Worm (Caenorhabditis elegans) whole organism, L1 larva: ENCODE measurements around the gene rpl-20.

ENCODE experiments used
- C04F5.9 ChIP-seq: sonication (generic microtip); optimal IDR thresholded peaks from 2 replicates; lab custom pipeline; 2016; ENCODE audit warnings: missing genetic modification characterization, missing compliant biosample characterization
- C34B4.2 ChIP-seq: sonication (generic microtip); optimal IDR thresholded peaks from 2 replicates; lab custom pipeline; 2017; ENCODE audit warnings: mild to moderate bottlenecking, missing genetic modification characterization, missing compliant biosample characterization
- F16B12.6 ChIP-seq: fragments of 150-350 bp; optimal IDR thresholded peaks from 2 replicates; lab custom pipeline; 2014; ENCODE audit warnings: missing biosample characterization, missing genetic modification characterization
- aly-2 ChIP-seq: fragments of 150-350 bp; optimal IDR thresholded peaks from 2 replicates; lab custom pipeline; 2014; ENCODE audit warnings: missing biosample characterization, missing genetic modification characterization
- blmp-1 ChIP-seq: fragments of 150-350 bp; optimal IDR thresholded peaks from 2 replicates; lab custom pipeline; 2014; ENCODE audit warnings: missing biosample characterization, missing genetic modification characterization
- ceh-82 ChIP-seq, 3 experiments: fragments of 150-350 bp in 1 of 3; sonication (generic microtip) in 2 of 3; optimal IDR thresholded peaks; 2 replicates each; lab custom pipeline; 2014 to 2017; ENCODE audit warnings: missing biosample characterization in 3 of 3, missing genetic modification characterization in 3 of 3
- ceh-90 ChIP-seq: sonication (generic microtip); optimal IDR thresholded peaks from 2 replicates; lab custom pipeline; 2016; ENCODE audit warnings: missing genetic modification characterization, missing compliant biosample characterization
- dsc-1 ChIP-seq: sonication (generic microtip); optimal IDR thresholded peaks from 2 replicates; lab custom pipeline; 2016; ENCODE audit warnings: mild to moderate bottlenecking, missing genetic modification characterization, missing compliant biosample characterization
- efl-1 ChIP-seq, 4 experiments: fragments of 150-350 bp; optimal IDR thresholded peaks in 3 of 4; peaks in 1 of 4; 1 replicate in 1 of 4; 2 replicates in 3 of 4; lab custom pipeline; 2014; ENCODE audit warnings: missing biosample characterization in 2 of 4, missing genetic modification characterization in 2 of 4, missing genetic modification reagents in 2 of 4
- egl-13 ChIP-seq: sonication (generic microtip); optimal IDR thresholded peaks from 2 replicates; lab custom pipeline; 2016; ENCODE audit warnings: missing genotype, missing genetic modification reagents, missing genetic modification characterization, missing compliant biosample characterization
- egl-27 ChIP-seq, 2 experiments: fragments of 150-350 bp in 1 of 2; sonication (generic microtip); optimal IDR thresholded peaks; 3 replicates each; lab custom pipeline; 2017 to 2018; ENCODE audit warnings: missing biosample characterization in 2 of 2, missing genetic modification characterization in 2 of 2, missing genetic modification reagents in 2 of 2
- elt-3 ChIP-seq, 6 experiments: fragments of 150-350 bp in 1 of 6; sonication (generic microtip); optimal IDR thresholded peaks; 2 replicates each; lab custom pipeline; 2017 to 2018; ENCODE audit warnings: missing biosample characterization in 6 of 6, missing genetic modification characterization in 6 of 6, inconsistent platforms in 1 of 6
- ets-5 ChIP-seq: fragments of 200-800 bp; sonication (Bioruptor generic); IDR thresholded peaks from 2 replicates; pipeline ENCODE4 v1.3.6; 2022; ENCODE audit warnings: missing genetic modification characterization, missing compliant biosample characterization
- fkh-10 ChIP-seq: sonication (generic microtip); optimal IDR thresholded peaks from 2 replicates; lab custom pipeline; 2017; ENCODE audit warnings: missing biosample characterization, missing genetic modification reagents, missing genetic modification characterization
- fkh-8 ChIP-seq: sonication (generic microtip); optimal IDR thresholded peaks from 2 replicates; lab custom pipeline; 2016; ENCODE audit warnings: mild to moderate bottlenecking, missing genetic modification characterization, missing compliant biosample characterization
- fos-1 ChIP-seq: fragments of 150-350 bp; optimal IDR thresholded peaks from 2 replicates; lab custom pipeline; 2014; ENCODE audit warnings: missing biosample characterization, missing genetic modification characterization
- grh-1 ChIP-seq: fragments of 200-800 bp; sonication (Bioruptor generic); IDR thresholded peaks from 2 replicates; pipeline ENCODE4 v1.3.6; 2022; ENCODE audit warnings: missing genetic modification reagents, missing genetic modification characterization, missing compliant biosample characterization
- hpl-2 ChIP-seq: fragments of 150-350 bp; optimal IDR thresholded peaks from 2 replicates; lab custom pipeline; 2014; ENCODE audit warnings: missing biosample characterization, missing genetic modification reagents, missing genetic modification characterization
- irx-1 ChIP-seq: sonication (generic microtip); optimal IDR thresholded peaks from 2 replicates; lab custom pipeline; 2016; ENCODE audit warnings: missing genetic modification characterization, missing compliant biosample characterization
- lin-14 ChIP-seq: fragments of 200-800 bp; sonication (Bioruptor generic); optimal IDR thresholded peaks from 2 replicates; lab custom pipeline; 2018; ENCODE audit warnings: mild to moderate bottlenecking, missing genetic modification characterization, moderate library complexity, missing compliant biosample characterization
- lin-15B ChIP-seq: fragments of 150-350 bp; sonication (generic microtip); optimal IDR thresholded peaks from 3 replicates; lab custom pipeline; 2014; ENCODE audit warnings: missing biosample characterization, missing genetic modification characterization
- lin-35 ChIP-seq, 2 experiments: fragments of 150-350 bp; optimal IDR thresholded peaks; 2 replicates each; lab custom pipeline; 2014; ENCODE audit warnings: missing biosample characterization in 2 of 2, missing genetic modification characterization in 2 of 2, missing genetic modification reagents in 2 of 2
- lir-3 ChIP-seq: sonication (generic microtip); optimal IDR thresholded peaks from 2 replicates; lab custom pipeline; 2016; ENCODE audit warnings: mild to moderate bottlenecking, missing genetic modification characterization, moderate library complexity, missing compliant biosample characterization; ENCODE audit not compliant: poor library complexity
- lsy-2 ChIP-seq, 2 experiments: fragments of 150-350 bp; optimal IDR thresholded peaks; 2 replicates each; lab custom pipeline; 2014; ENCODE audit warnings: missing biosample characterization in 2 of 2, missing genetic modification characterization in 2 of 2
- mdl-1 ChIP-seq, 2 experiments: fragments of 150-350 bp; optimal IDR thresholded peaks; 2 replicates each; lab custom pipeline; 2014 to 2017; ENCODE audit warnings: missing biosample characterization in 2 of 2, missing genetic modification characterization in 2 of 2, inconsistent platforms in 1 of 2
- nhr-11 ChIP-seq: fragments of 150-350 bp; optimal IDR thresholded peaks from 2 replicates; lab custom pipeline; 2014; ENCODE audit warnings: missing biosample characterization, missing genetic modification characterization
- nhr-20 ChIP-seq: sonication (generic microtip); optimal IDR thresholded peaks from 2 replicates; lab custom pipeline; 2016; ENCODE audit warnings: mild to moderate bottlenecking, missing genetic modification characterization, missing compliant biosample characterization
- nhr-28 ChIP-seq: fragments of 150-350 bp; optimal IDR thresholded peaks from 2 replicates; lab custom pipeline; 2014; ENCODE audit warnings: missing biosample characterization, missing genetic modification characterization
- nhr-47 ChIP-seq: sonication (generic microtip); optimal IDR thresholded peaks from 2 replicates; lab custom pipeline; 2016; ENCODE audit warnings: mild to moderate bottlenecking, missing genetic modification characterization, moderate library complexity, missing compliant biosample characterization
- nhr-71 ChIP-seq: sonication (generic microtip); optimal IDR thresholded peaks from 2 replicates; lab custom pipeline; 2016; ENCODE audit warnings: mild to moderate bottlenecking, missing genetic modification characterization, moderate library complexity, missing compliant biosample characterization
- nhr-76 ChIP-seq: sonication (generic microtip); optimal IDR thresholded peaks from 2 replicates; lab custom pipeline; 2017; ENCODE audit warnings: missing biosample characterization, missing genetic modification characterization
- nhr-84 ChIP-seq: sonication (generic microtip); optimal IDR thresholded peaks from 2 replicates; lab custom pipeline; 2017; ENCODE audit warnings: missing biosample characterization, missing genetic modification characterization
- nhr-85 ChIP-seq: sonication (generic microtip); peaks from one replicate; lab custom pipeline; 2016; ENCODE audit warnings: missing genetic modification characterization, inconsistent platforms, missing compliant biosample characterization
- nhr-90 ChIP-seq: sonication (generic microtip); optimal IDR thresholded peaks from 2 replicates; lab custom pipeline; 2016; ENCODE audit warnings: mild to moderate bottlenecking, missing genetic modification characterization, missing compliant biosample characterization; ENCODE audit not compliant: poor library complexity
- rnt-1 ChIP-seq: sonication (generic microtip); optimal IDR thresholded peaks from 2 replicates; lab custom pipeline; 2016; ENCODE audit warnings: mild to moderate bottlenecking, missing genetic modification characterization, moderate library complexity, missing compliant biosample characterization
- sox-4 ChIP-seq: sonication (generic microtip); optimal IDR thresholded peaks from 2 replicates; lab custom pipeline; 2016; ENCODE audit warnings: missing genetic modification characterization, missing compliant biosample characterization
- swsn-7 ChIP-seq: sonication (generic microtip); optimal IDR thresholded peaks from 2 replicates; lab custom pipeline; 2016; ENCODE audit warnings: missing genetic modification characterization, missing compliant biosample characterization
- tbx-2 ChIP-seq: sonication (generic microtip); optimal IDR thresholded peaks from 2 replicates; lab custom pipeline; 2016; ENCODE audit warnings: missing genetic modification characterization, missing compliant biosample characterization
- tlp-1 ChIP-seq: fragments of 150-350 bp; optimal IDR thresholded peaks from 2 replicates; lab custom pipeline; 2014; ENCODE audit warnings: missing biosample characterization, missing genetic modification characterization
- unc-130 ChIP-seq: fragments of 150-350 bp; optimal IDR thresholded peaks from 2 replicates; lab custom pipeline; 2017; ENCODE audit warnings: missing biosample characterization, missing genetic modification characterization, inconsistent platforms
- unc-30 ChIP-seq: sonication (generic microtip); optimal IDR thresholded peaks from 2 replicates; lab custom pipeline; 2017; ENCODE audit warnings: missing biosample characterization, missing genetic modification characterization
- unc-86 ChIP-seq: sonication (generic microtip); optimal IDR thresholded peaks from 2 replicates; lab custom pipeline; 2016; ENCODE audit warnings: missing genetic modification characterization, missing compliant biosample characterization
- xbp-1 ChIP-seq: sonication (generic microtip); optimal IDR thresholded peaks from 2 replicates; lab custom pipeline; 2016; ENCODE audit warnings: missing genetic modification characterization, missing compliant biosample characterization
- ztf-11 ChIP-seq, 2 experiments: sonication (generic microtip); optimal IDR thresholded peaks; 2 replicates each; lab custom pipeline; 2016 to 2017; ENCODE audit warnings: missing genetic modification characterization in 2 of 2, missing biosample characterization in 1 of 2, missing compliant biosample characterization in 1 of 2
- ztf-4 ChIP-seq: fragments of 150-350 bp; optimal IDR thresholded peaks from 2 replicates; lab custom pipeline; 2014; ENCODE audit warnings: missing biosample characterization, missing genetic modification characterization

The rpl-20 gene

ce11 chrIV:4748408-4749105, 1.0 kb downstream of the rpl-20 start, which contains the start of gene cyc-2.1 (continued):
- TF ChIP-seq elt-3 (tag; optimal IDR thresholded peaks at IDR 0.05; lab: Kevin White, UChicago) (peak in 2 of 6 experiments; percentile 12 to 38), dsc-1 (tag; lab: Kevin White, UChicago) (peak; percentile 21), lin-14 (peak; percentile 83), unc-86 (tag; lab: Kevin White, UChicago) (peak; percentile 30), grh-1 (GFP tag; lab: Robert Waterston, UW) (no peak), C34B4.2 (tag; lab: Kevin White, UChicago) (no peak)

ce11 chrIV:4747553-4747952, 2.0 kb downstream of the rpl-20 start, which contains the start of gene tctn-1:
TSS of gene tctn-1 (minus strand) at chrIV:4747832.
- TF ChIP-seq unc-30 (tag; lab: Kevin White, UChicago) = no peak
- peak; percentile 63 for TF ChIP-seq rnt-1
- peak; percentile 20 for TF ChIP-seq nhr-20 (tag; lab: Kevin White, UChicago)
- peak; percentile 22 for TF ChIP-seq unc-130 (tag; lab: Kevin White, UChicago)
- TF ChIP-seq swsn-7 (tag; lab: Kevin White, UChicago) = peak; percentile 2
- TF ChIP-seq efl-1 (optimal IDR thresholded peaks at IDR 0.05; lab: Kevin White, UChicago) = no peak
- TF ChIP-seq efl-1 (GFP tag; optimal IDR thresholded peaks at IDR 0.05 in 1 of 2; lab: Kevin White, UChicago) = peak in 1 of 2 experiments; percentile 35
- no peak for TF ChIP-seq nhr-28 (tag; lab: Kevin White, UChicago)
- peak; percentile 55 for TF ChIP-seq nhr-85 (tag; lab: Kevin White, UChicago)
- no peak for TF ChIP-seq blmp-1
- peak; percentile 50 for TF ChIP-seq nhr-71 (tag; lab: Kevin White, UChicago)
- TF ChIP-seq lsy-2 (tag; optimal IDR thresholded peaks at IDR 0.05; lab: Kevin White, UChicago) = peak; percentile 43 to 51

- TF ChIP-seq sox-4 (tag; lab: Kevin White, UChicago) (peak; percentile 44), lin-35 (GFP tag; optimal IDR thresholded peaks at IDR 0.05; lab: Kevin White, UChicago) (peak; percentile 78 to 83), nhr-76 (tag; lab: Kevin White, UChicago) (no peak), nhr-20 (tag; lab: Kevin White, UChicago) (peak; percentile 73), mdl-1 (tag; optimal IDR thresholded peaks at IDR 0.05; lab: Kevin White, UChicago) (peak in 1 of 2 experiments; percentile 56), irx-1 (tag; lab: Kevin White, UChicago) (peak; percentile 69), lin-15B (peak; percentile 50), egl-13 (tag; lab: Kevin White, UChicago) (peak; percentile 58), fkh-8 (tag; lab: Kevin White, UChicago) (peak; percentile 11), aly-2 (tag; lab: Kevin White, UChicago) (peak; percentile 50), ztf-11 (tag; optimal IDR thresholded peaks at IDR 0.05; lab: Kevin White, UChicago) (peak in 1 of 2 experiments; percentile 44), grh-1 (GFP tag; lab: Robert Waterston, UW) (peak; percentile 63), tlp-1 (no peak), elt-3 (tag; optimal IDR thresholded peaks at IDR 0.05; lab: Kevin White, UChicago) (peak in 2 of 6 experiments; percentile 25 to 45), efl-1 (optimal IDR thresholded peaks at IDR 0.05; lab: Kevin White, UChicago) (peak; percentile 71 to 79), efl-1 (GFP tag; optimal IDR thresholded peaks at IDR 0.05 in 1 of 2; lab: Kevin White, UChicago) (peak; percentile 76 to 97), nhr-11 (tag; lab: Kevin White, UChicago) (peak; percentile 51), fos-1 (tag; lab: Kevin White, UChicago) (peak; percentile 24), ceh-82 (tag; optimal IDR thresholded peaks at IDR 0.05; lab: Kevin White, UChicago) (peak; percentile 72 to 79 (median 78)), swsn-7 (tag; lab: Kevin White, UChicago) (peak; percentile 82), lsy-2 (tag; optimal IDR thresholded peaks at IDR 0.05; lab: Kevin White, UChicago) (peak; percentile 96), rnt-1 (peak; percentile 80), nhr-84 (tag; lab: Kevin White, UChicago) (no peak), ets-5 (GFP tag; lab: Robert Waterston, UW) (no peak), C04F5.9 (peak; percentile 5), nhr-90 (tag; lab: Kevin White, UChicago) (peak; percentile 76), fkh-10 (no peak), nhr-47 (tag; lab: Kevin White, UChicago) (peak; percentile 88), ztf-4 (tag; lab: Kevin White, UChicago) (peak; percentile 35), hpl-2 (peak; percentile 36), egl-27 (tag; optimal IDR thresholded peaks at IDR 0.05; lab: Kevin White, UChicago) (no peak), ceh-90 (tag; lab: Kevin White, UChicago) (peak; percentile 34), lir-3 (peak; percentile 45), xbp-1 (peak; percentile 81), blmp-1 (no peak), F16B12.6 (peak; percentile 55), tbx-2 (peak; percentile 73)
Observed at ce11 chrIV:4745422-4745821, 4.2 kb downstream of the rpl-20 start, which contains the start of gene timm-17B.1. TSS of gene timm-17B.1 (minus strand) at chrIV:4745492.
